Comparison of ENCODE assay signal across 6 worm cellular contexts in the genomic region with DNA sequence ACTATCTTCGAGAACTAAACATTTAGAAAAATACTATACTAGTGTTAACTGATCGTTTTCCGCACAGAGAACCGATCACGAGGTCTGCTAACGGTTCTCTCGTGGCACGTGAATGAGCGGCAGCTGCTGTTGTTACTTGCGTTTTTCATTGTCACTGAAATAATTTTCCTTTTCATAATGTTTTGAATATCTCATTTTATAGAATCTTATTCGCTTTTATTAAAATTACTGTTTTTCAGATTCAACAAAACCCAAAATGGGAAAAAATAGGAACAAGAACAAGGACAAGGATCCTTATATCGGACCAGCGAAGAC.
TF ChIP-seq lines count a peak whose summit lies in the region.

A gene (plus strand): TSS at position 240 of the 315 bp plus-strand sequence.

TF ChIP-seq in whole organism, L1 larva, 84 proteins besides CTCF, POLR2A, EP300 and RAD21 (continues in another document):
- TF ChIP-seq aha-1 (tag; optimal IDR thresholded peaks at IDR 0.05; lab: Kevin White, UChicago) (no peak), swsn-7 (tag; optimal IDR thresholded peaks at IDR 0.05; lab: Kevin White, UChicago) (peak; percentile 6), nhr-47 (tag; optimal IDR thresholded peaks at IDR 0.05; lab: Kevin White, UChicago) (no peak), C34B4.2 (tag; optimal IDR thresholded peaks at IDR 0.05; lab: Kevin White, UChicago) (no peak), tbx-2 (tag; optimal IDR thresholded peaks at IDR 0.05; lab: Kevin White, UChicago) (peak; percentile 16), dpl-1 (GFP tag; optimal IDR thresholded peaks at IDR 0.05; lab: Kevin White, UChicago) (peak in 2 of 3 experiments; percentile 15 to 45), mep-1 (tag; optimal IDR thresholded peaks at IDR 0.05; lab: Kevin White, UChicago) (peak; percentile 73), nhr-19 (GFP tag; conservative IDR thresholded peaks at IDR 0.05; lab: Robert Waterston, UW) (peak; percentile 77), blmp-1 (tag; optimal IDR thresholded peaks at IDR 0.05; lab: Kevin White, UChicago) (peak; percentile 76), egl-27 (tag; optimal IDR thresholded peaks at IDR 0.05; lab: Kevin White, UChicago) (no peak), C16A3.4 (tag; optimal IDR thresholded peaks at IDR 0.05; lab: Kevin White, UChicago) (peak; percentile 53), lir-3 (tag; optimal IDR thresholded peaks at IDR 0.05; lab: Kevin White, UChicago; ENCODE audit: poor library complexity) (peak; percentile 54), nhr-20 (tag; optimal IDR thresholded peaks at IDR 0.05; lab: Kevin White, UChicago) (peak; percentile 89), xbp-1 (tag; optimal IDR thresholded peaks at IDR 0.05; lab: Kevin White, UChicago) (peak; percentile 10)

TF ChIP-seq in whole organism, L2 larva, 48 proteins besides CTCF, POLR2A, EP300 and RAD21:
- TF ChIP-seq lsy-2 (tag; optimal IDR thresholded peaks at IDR 0.05; lab: Kevin White, UChicago) (peak in 1 of 2 experiments; percentile 43), nhr-25 (tag; optimal IDR thresholded peaks at IDR 0.05; lab: Kevin White, UChicago) (peak; percentile 3), ztf-11 (tag; optimal IDR thresholded peaks at IDR 0.05; lab: Kevin White, UChicago) (no peak), nhr-129 (tag; optimal IDR thresholded peaks at IDR 0.05; lab: Kevin White, UChicago) (peak; percentile 40), C34F6.9 (tag; optimal IDR thresholded peaks at IDR 0.05; lab: Kevin White, UChicago) (peak; percentile 10), crh-2 (tag; optimal IDR thresholded peaks at IDR 0.05; lab: Kevin White, UChicago) (peak; percentile 19), egl-27 (tag; optimal IDR thresholded peaks at IDR 0.05; lab: Kevin White, UChicago) (no peak), sma-9 (GFP tag; optimal IDR thresholded peaks at IDR 0.05; lab: Kevin White, UChicago) (peak; percentile 27), sma-9 (tag; optimal IDR thresholded peaks at IDR 0.05; lab: Kevin White, UChicago) (no peak), gmeb-1 (tag; optimal IDR thresholded peaks at IDR 0.05; lab: Kevin White, UChicago) (peak; percentile 27)

TF ChIP-seq in whole organism, L3 larva, 47 proteins besides CTCF, POLR2A, EP300 and RAD21:
- TF ChIP-seq tbx-2 (tag; optimal IDR thresholded peaks at IDR 0.05; lab: Kevin White, UChicago): no peak
- peak; percentile 7 for TF ChIP-seq elt-2 (tag; optimal IDR thresholded peaks at IDR 0.05; lab: Kevin White, UChicago)
- TF ChIP-seq nhr-23 (tag; optimal IDR thresholded peaks at IDR 0.05; lab: Kevin White, UChicago): peak; percentile 40
- TF ChIP-seq lin-39 (tag; optimal IDR thresholded peaks at IDR 0.05; lab: Kevin White, UChicago): no peak
- TF ChIP-seq nfya-1 (tag; optimal IDR thresholded peaks at IDR 0.05; lab: Kevin White, UChicago; ENCODE audit: insufficient read depth): peak; percentile 8

TF ChIP-seq in whole organism, L4 larva, 104 proteins besides CTCF, POLR2A, EP300 and RAD21:
- TF ChIP-seq mdl-1 (tag; optimal IDR thresholded peaks at IDR 0.05; lab: Kevin White, UChicago): peak in 1 of 2 experiments; percentile 64
- TF ChIP-seq lsy-2 (tag; optimal IDR thresholded peaks at IDR 0.05; lab: Kevin White, UChicago): peak in 1 of 2 experiments; percentile 38
- no peak for TF ChIP-seq Y5F2A.4 (GFP tag; optimal IDR thresholded peaks at IDR 0.05; lab: Kevin White, UChicago)
- peak; percentile 62 for TF ChIP-seq aha-1 (tag; lab: Kevin White, UChicago)
- peak; percentile 37 for TF ChIP-seq nhr-11 (tag; optimal IDR thresholded peaks at IDR 0.05; lab: Kevin White, UChicago)
- TF ChIP-seq spr-1 (tag; optimal IDR thresholded peaks at IDR 0.05; lab: Kevin White, UChicago): no peak
- TF ChIP-seq hlh-30 (tag; optimal IDR thresholded peaks at IDR 0.05; lab: Kevin White, UChicago; ENCODE audit: insufficient read depth): peak; percentile 96
- no peak for TF ChIP-seq unc-130 (GFP tag; optimal IDR thresholded peaks at IDR 0.05; lab: Kevin White, UChicago)
- no peak for TF ChIP-seq ztf-7 (tag; optimal IDR thresholded peaks at IDR 0.05; lab: Kevin White, UChicago)
- TF ChIP-seq hmg-1.1 (GFP tag; IDR thresholded peaks at IDR 0.05; lab: Robert Waterston, UW): 0 out of 2 replicates have a peak, but pooled peaks have one; percentile 24
- TF ChIP-seq lin-1 (GFP tag; IDR thresholded peaks at IDR 0.05; lab: Robert Waterston, UW): no peak
- peak; percentile 72 for TF ChIP-seq nhr-28 (tag; optimal IDR thresholded peaks at IDR 0.05; lab: Kevin White, UChicago)
- TF ChIP-seq mep-1 (tag; optimal IDR thresholded peaks at IDR 0.05; lab: Kevin White, UChicago): peak; percentile 30
- no peak for TF ChIP-seq ceh-32 (tag; optimal IDR thresholded peaks at IDR 0.05; lab: Kevin White, UChicago; ENCODE audit: poor library complexity)
- TF ChIP-seq daf-16 (GFP tag; optimal IDR thresholded peaks at IDR 0.05; lab: Kevin White, UChicago): peak in 1 of 2 experiments; percentile 2
- no peak for TF ChIP-seq daf-16 (tag; optimal IDR thresholded peaks at IDR 0.05; lab: Kevin White, UChicago)
- peak; percentile 74 for TF ChIP-seq hlh-11 (tag; optimal IDR thresholded peaks at IDR 0.05; lab: Kevin White, UChicago)
- peak; percentile 83 for TF ChIP-seq dve-1 (tag; optimal IDR thresholded peaks at IDR 0.05; lab: Kevin White, UChicago; ENCODE audit: insufficient read depth)

TF ChIP-seq in whole organism, late embryonic, 69 proteins besides CTCF, POLR2A, EP300 and RAD21:
- TF ChIP-seq hlh-8 (tag; optimal IDR thresholded peaks at IDR 0.05; lab: Kevin White, UChicago) (no peak), hlh-30 (tag; optimal IDR thresholded peaks at IDR 0.05; lab: Kevin White, UChicago; ENCODE audit: insufficient read depth) (peak; percentile 67)

TF ChIP-seq in whole organism, young adult, 124 proteins besides CTCF, POLR2A, EP300 and RAD21:
- TF ChIP-seq ceh-100 (GFP tag; IDR thresholded peaks at IDR 0.05; lab: Robert Waterston, UW) (peak; percentile 58), cebp-1 (GFP tag; IDR thresholded peaks at IDR 0.05; lab: Robert Waterston, UW) (no peak), cebp-1 (tag; optimal IDR thresholded peaks at IDR 0.05; lab: Kevin White, UChicago) (peak; percentile 46), ekl-4 (GFP tag; IDR thresholded peaks at IDR 0.05; lab: Robert Waterston, UW) (no peak), mcd-1 (GFP tag; IDR thresholded peaks at IDR 0.05; lab: Robert Waterston, UW) (peak; percentile 43), B0336.3 (GFP tag; IDR thresholded peaks at IDR 0.05; lab: Robert Waterston, UW) (no peak)
